Worm (Caenorhabditis elegans) whole organism, L3 larva: ENCODE data around the gene erfa-1.

Source experiments
- ZK546.5 ChIP-seq: sonication (generic microtip); optimal IDR thresholded peaks from 2 replicates; lab custom pipeline; 2017; ENCODE audit warnings: missing biosample characterization, missing genetic modification characterization
- aly-2 ChIP-seq: fragments of 150-350 bp; optimal IDR thresholded peaks from 2 replicates; lab custom pipeline; 2014; ENCODE audit warnings: missing biosample characterization, missing genetic modification characterization
- ama-1 ChIP-seq: fragments of 150-350 bp; optimal IDR thresholded peaks from 2 replicates; lab custom pipeline; 2018
- ceh-16 ChIP-seq: sonication (generic microtip); optimal IDR thresholded peaks from 2 replicates; lab custom pipeline; 2017; ENCODE audit warnings: missing biosample characterization, missing genetic modification characterization
- ceh-82 ChIP-seq: fragments of 150-350 bp; optimal IDR thresholded peaks from 2 replicates; lab custom pipeline; 2014; ENCODE audit warnings: missing biosample characterization, missing genetic modification characterization
- elt-1 ChIP-seq: fragments of 150-350 bp; optimal IDR thresholded peaks from 2 replicates; lab custom pipeline; 2014; ENCODE audit warnings: missing biosample characterization, missing genetic modification characterization
- elt-2 ChIP-seq: sonication (generic microtip); optimal IDR thresholded peaks from 2 replicates; lab custom pipeline; 2016; ENCODE audit warnings: missing genetic modification reagents, mild to moderate bottlenecking, missing genetic modification characterization, missing compliant biosample characterization
- eor-1 ChIP-seq, 2 experiments: fragments of 150-350 bp; optimal IDR thresholded peaks; 2 replicates each; lab custom pipeline; 2014 to 2018; ENCODE audit warnings: missing biosample characterization in 2 of 2, missing genetic modification characterization in 2 of 2
- fkh-10 ChIP-seq: sonication (generic microtip); optimal IDR thresholded peaks from 2 replicates; lab custom pipeline; 2017; ENCODE audit warnings: missing biosample characterization, missing genetic modification reagents, missing genetic modification characterization
- fkh-2 ChIP-seq: fragments of 150-350 bp; optimal IDR thresholded peaks from 2 replicates; lab custom pipeline; 2014; ENCODE audit warnings: missing biosample characterization, missing genetic modification reagents, missing genetic modification characterization
- fos-1 ChIP-seq: fragments of 150-350 bp; optimal IDR thresholded peaks from 2 replicates; lab custom pipeline; 2014; ENCODE audit warnings: missing biosample characterization, missing genetic modification characterization
- hmg-11 ChIP-seq: sonication (generic microtip); optimal IDR thresholded peaks from 2 replicates; lab custom pipeline; 2016; ENCODE audit warnings: missing genetic modification characterization, missing compliant biosample characterization
- jun-1 ChIP-seq: fragments of 150-350 bp; optimal IDR thresholded peaks from 2 replicates; lab custom pipeline; 2014; ENCODE audit warnings: missing biosample characterization, missing genetic modification reagents, missing genetic modification characterization
- lin-15B ChIP-seq: fragments of 150-350 bp; optimal IDR thresholded peaks from 2 replicates; lab custom pipeline; 2014; ENCODE audit warnings: missing biosample characterization, missing genetic modification characterization
- lsy-12 ChIP-seq: sonication (generic microtip); optimal IDR thresholded peaks from 2 replicates; lab custom pipeline; 2016; ENCODE audit warnings: mild to moderate bottlenecking, missing genetic modification characterization, missing compliant biosample characterization
- mdl-1 ChIP-seq: fragments of 150-350 bp; optimal IDR thresholded peaks from 2 replicates; lab custom pipeline; 2014; ENCODE audit warnings: missing biosample characterization, missing genetic modification characterization
- mml-1 ChIP-seq: fragments of 150-350 bp; sonication (generic microtip); optimal IDR thresholded peaks from 3 replicates; lab custom pipeline; 2014; ENCODE audit warnings: missing biosample characterization, missing genetic modification characterization
- nhr-11 ChIP-seq: fragments of 150-350 bp; optimal IDR thresholded peaks from 2 replicates; lab custom pipeline; 2014; ENCODE audit warnings: missing biosample characterization, missing genetic modification characterization
- nhr-23 ChIP-seq: fragments of 150-350 bp; optimal IDR thresholded peaks from 2 replicates; lab custom pipeline; 2014; ENCODE audit warnings: missing biosample characterization, missing genetic modification reagents, missing genetic modification characterization
- nhr-237 ChIP-seq: fragments of 150-350 bp; optimal IDR thresholded peaks from 2 replicates; lab custom pipeline; 2014; ENCODE audit warnings: missing biosample characterization, missing genetic modification characterization
- nhr-43 ChIP-seq: sonication (generic microtip); optimal IDR thresholded peaks from 2 replicates; lab custom pipeline; 2016; ENCODE audit warnings: mild to moderate bottlenecking, missing genetic modification characterization, missing compliant biosample characterization; ENCODE audit not compliant: poor library complexity, severe bottlenecking
- pha-4 ChIP-seq: fragments of 150-350 bp; optimal IDR thresholded peaks from 2 replicates; lab custom pipeline; 2014; ENCODE audit warnings: missing biosample characterization, missing genetic modification reagents, missing genetic modification characterization
- pqm-1 ChIP-seq: fragments of 150-350 bp; optimal IDR thresholded peaks from 2 replicates; lab custom pipeline; 2017; ENCODE audit warnings: missing biosample characterization, missing genetic modification characterization, inconsistent platforms
- sea-2 ChIP-seq: fragments of 150-350 bp; sonication (generic microtip); optimal IDR thresholded peaks from 4 replicates; lab custom pipeline; 2014; ENCODE audit warnings: missing biosample characterization, missing genetic modification reagents, missing genetic modification characterization
- skn-1 ChIP-seq: fragments of 150-350 bp; optimal IDR thresholded peaks from 2 replicates; lab custom pipeline; 2014; ENCODE audit warnings: missing biosample characterization, missing genetic modification characterization
- snpc-4 ChIP-seq: fragments of 150-350 bp; optimal IDR thresholded peaks from 2 replicates; lab custom pipeline; 2014; ENCODE audit warnings: missing biosample characterization, missing genetic modification characterization
- unc-39 ChIP-seq: sonication (generic microtip); optimal IDR thresholded peaks from 4 replicates; lab custom pipeline; 2017; ENCODE audit warnings: missing biosample characterization, missing genetic modification characterization
- unc-62 ChIP-seq: fragments of 150-350 bp; sonication (generic microtip); optimal IDR thresholded peaks from 4 replicates; lab custom pipeline; 2014; ENCODE audit warnings: missing biosample characterization, missing genetic modification reagents, missing genetic modification characterization
- zag-1 ChIP-seq: fragments of 150-350 bp; optimal IDR thresholded peaks from 2 replicates; lab custom pipeline; 2014; ENCODE audit warnings: missing biosample characterization, missing genetic modification characterization
- ztf-4 ChIP-seq: fragments of 150-350 bp; optimal IDR thresholded peaks from 2 replicates; lab custom pipeline; 2014; ENCODE audit warnings: missing biosample characterization, missing genetic modification characterization

erfa-1 gene

ce11 chrV:6442037-6442436, 8.1 kb downstream of the erfa-1 start, which contains the start of gene T05H4.3:
Gene T05H4.3, plus strand, starts transcription at chrV:6442337.
- no peak for TF ChIP-seq eor-1 (tag; optimal IDR thresholded peaks at IDR 0.05; lab: Kevin White, UChicago)
- no peak for TF ChIP-seq fkh-10
- TF ChIP-seq lsy-12 (tag; lab: Kevin White, UChicago), result no peak
- no peak for TF ChIP-seq nhr-43 (tag; lab: Kevin White, UChicago)
- no peak for TF ChIP-seq aly-2 (tag; lab: Kevin White, UChicago)
- TF ChIP-seq mml-1 (tag; lab: Kevin White, UChicago), result no peak

ce11 chrV:6448356-6448755, 14.4 kb downstream of the erfa-1 start, which contains the start of gene fbxa-196:
Gene fbxa-196, plus strand, starts transcription at chrV:6448656.
- TF ChIP-seq fos-1 (tag; lab: Kevin White, UChicago), result no peak
- no peak for TF ChIP-seq nhr-23
- TF ChIP-seq nhr-43 (tag; lab: Kevin White, UChicago), result no peak

ce11 chrV:6450129-6451011, 16.4 kb downstream of the erfa-1 start, which contains the start of gene acl-8:
Gene acl-8, plus strand, starts transcription at chrV:6450870.
- TF ChIP-seq hmg-11 (tag; lab: Kevin White, UChicago), result no peak
- TF ChIP-seq pha-4, result peak; percentile 86
- TF ChIP-seq elt-2 (tag; lab: Kevin White, UChicago), result peak; percentile 73
- TF ChIP-seq fkh-2 (tag; lab: Kevin White, UChicago), result no peak

ce11 chrV:6453122-6453521, 19.2 kb downstream of the erfa-1 start, which contains the start of gene acl-9:
Gene acl-9, plus strand, starts transcription at chrV:6453226.
- TF ChIP-seq sea-2 (GFP tag; lab: Kevin White, UChicago) (no peak), snpc-4 (no peak), unc-39 (tag; lab: Kevin White, UChicago) (no peak), ama-1 (no peak), zag-1 (tag; lab: Kevin White, UChicago) (no peak), nhr-11 (no peak), fos-1 (tag; lab: Kevin White, UChicago) (no peak), elt-1 (tag; lab: Kevin White, UChicago) (no peak)

ce11 chrV:6456903-6457302, 23.0 kb downstream of the erfa-1 start:
- TF ChIP-seq nhr-43 (tag; lab: Kevin White, UChicago) (no peak), ztf-4 (tag; lab: Kevin White, UChicago) (no peak), jun-1 (no peak), skn-1 (no peak), lin-15B (no peak), aly-2 (tag; lab: Kevin White, UChicago) (no peak), nhr-237 (tag; lab: Kevin White, UChicago) (no peak), mml-1 (tag; lab: Kevin White, UChicago) (no peak), mdl-1 (tag; lab: Kevin White, UChicago) (no peak), pqm-1 (no peak), snpc-4 (no peak), unc-39 (tag; lab: Kevin White, UChicago) (no peak), ceh-16 (tag; lab: Kevin White, UChicago) (no peak), ZK546.5 (tag; lab: Kevin White, UChicago) (no peak), unc-62 (GFP tag; lab: Kevin White, UChicago) (no peak), ceh-82 (tag; lab: Kevin White, UChicago) (no peak), elt-1 (tag; lab: Kevin White, UChicago) (no peak), hmg-11 (tag; lab: Kevin White, UChicago) (no peak), fkh-10 (no peak)

ce11 chrV:6458302-6458998, 24.5 kb downstream of the erfa-1 start:
- TF ChIP-seq zag-1 (tag; lab: Kevin White, UChicago) (no peak), nhr-23 (peak; percentile 3)
